Worm (Caenorhabditis elegans) whole organism, young adult: ENCODE results near the gene cdc-48.1.

ENCODE experiments used
- B0019.2 ChIP-seq: fragments of 200-800 bp; sonication (Bioruptor generic); conservative IDR thresholded peaks from 2 replicates; pipeline ENCODE4 v1.3.6; 2022; ENCODE audit warnings: missing genetic modification reagents, missing genetic modification characterization, missing compliant biosample characterization
- F39B2.1 ChIP-seq: fragments of 200-800 bp; sonication (Bioruptor generic); IDR thresholded peaks from 2 replicates; pipeline ENCODE4 v1.3.6; 2022; ENCODE audit warnings: missing genetic modification reagents, missing genetic modification characterization, missing compliant biosample characterization
- F49E8.2 ChIP-seq: sonication (generic microtip); optimal IDR thresholded peaks from 3 replicates; lab custom pipeline; 2017; ENCODE audit warnings: missing genetic modification characterization, mild to moderate bottlenecking, missing compliant biosample characterization, antibody characterized with exemption, moderate library complexity; ENCODE audit not compliant: insufficient read depth
- K12H6.12 ChIP-seq: fragments of 200-800 bp; sonication (Bioruptor generic); optimal IDR thresholded peaks from 2 replicates; lab custom pipeline; 2018; ENCODE audit warnings: mild to moderate bottlenecking, missing genetic modification characterization, missing compliant biosample characterization
- T07F8.4 ChIP-seq: sonication (generic microtip); optimal IDR thresholded peaks from 2 replicates; lab custom pipeline; 2016; ENCODE audit warnings: mild to moderate bottlenecking, missing genetic modification characterization, moderate library complexity, missing compliant biosample characterization
- aptf-2 ChIP-seq: fragments of 200-800 bp; sonication (Bioruptor generic); conservative IDR thresholded peaks from 2 replicates; pipeline ENCODE4 v1.3.6; 2022; ENCODE audit warnings: missing genetic modification reagents, missing genetic modification characterization, missing compliant biosample characterization
- aptf-3 ChIP-seq: fragments of 200-800 bp; sonication (Bioruptor generic); IDR thresholded peaks from 2 replicates; pipeline ENCODE4 v1.3.6; 2022; ENCODE audit warnings: missing genetic modification characterization, missing compliant biosample characterization
- attf-3 ChIP-seq: fragments of 200-800 bp; sonication (Bioruptor generic); conservative IDR thresholded peaks from 2 replicates; pipeline ENCODE4 v1.3.6; 2022; ENCODE audit warnings: missing genetic modification reagents, missing genetic modification characterization, missing compliant biosample characterization
- bed-1 ChIP-seq: fragments of 200-800 bp; sonication (Bioruptor generic); IDR thresholded peaks from 2 replicates; pipeline ENCODE4 v1.3.6; 2022; ENCODE audit warnings: missing genetic modification reagents, missing genetic modification characterization, missing compliant biosample characterization
- ccch-3 ChIP-seq: fragments of 200-800 bp; sonication (Bioruptor generic); optimal IDR thresholded peaks from 2 replicates; lab custom pipeline; 2018; ENCODE audit warnings: mild to moderate bottlenecking, missing genetic modification characterization, missing compliant biosample characterization
- ceh-79 ChIP-seq: sonication (generic microtip); optimal IDR thresholded peaks from 2 replicates; lab custom pipeline; 2017; ENCODE audit warnings: mild to moderate bottlenecking, missing genetic modification characterization, missing compliant biosample characterization
- dox-1 ChIP-seq: fragments of 200-800 bp; sonication (Bioruptor generic); IDR thresholded peaks from 2 replicates; pipeline ENCODE4 v1.3.6; 2022; ENCODE audit warnings: missing genetic modification reagents, missing genetic modification characterization, missing compliant biosample characterization
- efl-1 ChIP-seq: fragments of 150-350 bp; optimal IDR thresholded peaks from 2 replicates; lab custom pipeline; 2014; ENCODE audit warnings: missing biosample characterization, missing genetic modification reagents, missing genetic modification characterization
- ekl-4 ChIP-seq: fragments of 200-800 bp; sonication (Bioruptor generic); IDR thresholded peaks from 2 replicates; pipeline ENCODE4 v1.3.6; 2022; ENCODE audit warnings: missing genetic modification reagents, missing genetic modification characterization, missing compliant biosample characterization
- fkh-3 ChIP-seq: sonication (generic microtip); optimal IDR thresholded peaks from 2 replicates; lab custom pipeline; 2016; ENCODE audit warnings: mild to moderate bottlenecking, missing genetic modification characterization, missing compliant biosample characterization
- hlh-12 ChIP-seq: sonication (generic microtip); optimal IDR thresholded peaks from 2 replicates; lab custom pipeline; 2016; ENCODE audit warnings: missing genetic modification characterization, missing compliant biosample characterization
- hmg-20 ChIP-seq: fragments of 200-800 bp; sonication (Bioruptor generic); IDR thresholded peaks from 2 replicates; pipeline ENCODE4 v1.3.6; 2022; ENCODE audit warnings: missing genetic modification reagents, missing genetic modification characterization, missing compliant biosample characterization
- hrde-1 ChIP-seq: sonication (generic microtip); optimal IDR thresholded peaks from 2 replicates; lab custom pipeline; 2016; ENCODE audit warnings: missing genetic modification characterization, mild to moderate bottlenecking, missing compliant biosample characterization, moderate library complexity, missing genotype, missing genetic modification reagents, borderline replicate concordance
- let-607 ChIP-seq, 2 experiments: fragments of 200-800 bp in 1 of 2; sonication (Bioruptor generic) in 1 of 2; sonication (generic microtip) in 1 of 2; optimal IDR thresholded peaks; 2 replicates each; lab custom pipeline; 2016 to 2018; ENCODE audit warnings: mild to moderate bottlenecking in 2 of 2, missing compliant biosample characterization in 2 of 2, missing genetic modification characterization in 2 of 2, moderate library complexity in 2 of 2, missing genotype in 1 of 2
- lin-35 ChIP-seq, 3 experiments: fragments of 150-350 bp in 2 of 3; sonication (generic microtip) in 1 of 3; optimal IDR thresholded peaks; 2 replicates each; lab custom pipeline; 2014 to 2018; ENCODE audit warnings: missing biosample characterization in 3 of 3, missing genetic modification characterization in 3 of 3, missing genetic modification reagents in 3 of 3
- lin-54 ChIP-seq: fragments of 200-800 bp; sonication (Bioruptor generic); optimal IDR thresholded peaks from 2 replicates; lab custom pipeline; 2018; ENCODE audit warnings: mild to moderate bottlenecking, missing genetic modification characterization, missing compliant biosample characterization
- madf-6 ChIP-seq: fragments of 200-800 bp; sonication (Bioruptor generic); IDR thresholded peaks from 2 replicates; pipeline ENCODE4 v1.3.6; 2022; ENCODE audit warnings: missing genetic modification reagents, missing genetic modification characterization, missing compliant biosample characterization
- mxl-1 ChIP-seq: sonication (generic microtip); optimal IDR thresholded peaks from 2 replicates; lab custom pipeline; 2016; ENCODE audit warnings: missing genetic modification characterization, missing compliant biosample characterization
- nfyb-1 ChIP-seq: fragments of 200-800 bp; sonication (Bioruptor generic); IDR thresholded peaks from 2 replicates; pipeline ENCODE4 v1.3.6; 2022; ENCODE audit warnings: missing genetic modification reagents, missing genetic modification characterization, missing compliant biosample characterization
- nhr-80 ChIP-seq: sonication (generic microtip); optimal IDR thresholded peaks from 2 replicates; lab custom pipeline; 2016; ENCODE audit warnings: missing genetic modification characterization, missing compliant biosample characterization
- pbrm-1 ChIP-seq: fragments of 200-800 bp; sonication (Bioruptor generic); IDR thresholded peaks from 2 replicates; pipeline ENCODE4 v1.3.6; 2022; ENCODE audit warnings: missing genetic modification reagents, missing genetic modification characterization, missing compliant biosample characterization
- rec-8 ChIP-seq, 2 experiments: sonication (generic microtip); optimal IDR thresholded peaks; 2 replicates each; lab custom pipeline; 2016; ENCODE audit warnings: mild to moderate bottlenecking in 2 of 2, missing genetic modification characterization in 2 of 2, missing genetic modification reagents in 2 of 2, missing genotype in 2 of 2, missing biosample characterization in 1 of 2, missing compliant biosample characterization in 1 of 2, moderate library complexity in 1 of 2
- snpc-1.1 ChIP-seq: sonication (generic microtip); optimal IDR thresholded peaks from 2 replicates; lab custom pipeline; 2017; ENCODE audit warnings: missing genetic modification characterization, mild to moderate bottlenecking, missing compliant biosample characterization, antibody characterized with exemption, moderate library complexity, missing genotype, missing genetic modification reagents; ENCODE audit not compliant: insufficient read depth
- snpc-3.4 ChIP-seq: sonication (generic microtip); optimal IDR thresholded peaks from 2 replicates; lab custom pipeline; 2017; ENCODE audit warnings: missing genetic modification characterization, mild to moderate bottlenecking, missing compliant biosample characterization, antibody characterized with exemption, moderate library complexity, missing genotype, missing genetic modification reagents
- snpc-4 ChIP-seq, 5 experiments: fragments of 150-350 bp in 1 of 5; sonication (generic microtip) in 4 of 5; optimal IDR thresholded peaks; 2 replicates each; lab custom pipeline; 2014 to 2018; ENCODE audit warnings: missing genetic modification characterization in 5 of 5, missing biosample characterization in 3 of 5, antibody characterized with exemption in 2 of 5, mild to moderate bottlenecking in 2 of 5, missing compliant biosample characterization in 2 of 5, missing genotype in 2 of 5, moderate library complexity in 2 of 5, missing genetic modification reagents in 1 of 5
- sptf-2 ChIP-seq: fragments of 200-800 bp; sonication (Bioruptor generic); optimal IDR thresholded peaks from 2 replicates; lab custom pipeline; 2018; ENCODE audit warnings: mild to moderate bottlenecking, missing genetic modification characterization, missing compliant biosample characterization
- tbx-9 ChIP-seq: sonication (generic microtip); optimal IDR thresholded peaks from 2 replicates; lab custom pipeline; 2016; ENCODE audit warnings: borderline replicate concordance, missing genetic modification characterization, inconsistent platforms, missing compliant biosample characterization
- tlf-1 ChIP-seq: fragments of 200-800 bp; sonication (Bioruptor generic); optimal IDR thresholded peaks from 2 replicates; lab custom pipeline; 2018; ENCODE audit warnings: mild to moderate bottlenecking, missing genetic modification characterization, missing compliant biosample characterization
- ztf-25 ChIP-seq: fragments of 200-800 bp; sonication (Bioruptor generic); IDR thresholded peaks from 2 replicates; pipeline ENCODE4 v1.3.6; 2022; ENCODE audit warnings: missing genetic modification reagents, missing genetic modification characterization, missing compliant biosample characterization

Gene cdc-48.1

ce11 chrII:10598039-10598438 lies 34.8 kb upstream of the cdc-48.1 start, which contains the start of gene C14A4.8 (continued):
- no peak for TF ChIP-seq F39B2.1
- TF ChIP-seq aptf-2 (GFP tag; lab: Robert Waterston, UW): no peak

- TF ChIP-seq snpc-4 (GFP tag; optimal IDR thresholded peaks at IDR 0.05; lab: Kevin White, UChicago): no peak
- TF ChIP-seq snpc-4 (tag; optimal IDR thresholded peaks at IDR 0.05; lab: Kevin White, UChicago): no peak
- TF ChIP-seq tlf-1 (GFP tag; lab: Kevin White, UChicago): no peak
- TF ChIP-seq lin-35 (GFP tag; optimal IDR thresholded peaks at IDR 0.05; lab: Kevin White, UChicago): no peak
- no peak for TF ChIP-seq hrde-1 (tag; lab: Kevin White, UChicago)
- no peak for TF ChIP-seq ceh-79 (tag; lab: Kevin White, UChicago)
- TF ChIP-seq ccch-3 (GFP tag; lab: Kevin White, UChicago): no peak
- peak; percentile 23 for TF ChIP-seq nhr-80 (tag; lab: Kevin White, UChicago)
- TF ChIP-seq, all 124 proteins: peak for 1
Measured at ce11 chrII:10596462-10596861, 33.3 kb upstream of the cdc-48.1 start, which contains the start of gene C14A4.7. Gene C14A4.7, minus strand, starts transcription at chrII:10596562.

ce11 chrII:10594758-10595157 lies 31.6 kb upstream of the cdc-48.1 start, which contains the start of gene C14A4.6:
Gene C14A4.6, minus strand, starts transcription at chrII:10594776.
- TF ChIP-seq dox-1 (GFP tag; lab: Robert Waterston, UW) (0 out of 2 replicates have a peak, but pooled peaks have one; percentile 28), let-607 (tag; optimal IDR thresholded peaks at IDR 0.05; lab: Kevin White, UChicago) (no peak), nhr-80 (tag; lab: Kevin White, UChicago) (peak; percentile 72), attf-3 (GFP tag; lab: Robert Waterston, UW) (no peak), fkh-3 (tag; lab: Kevin White, UChicago) (no peak), ztf-25 (no peak), hlh-12 (no peak), snpc-1.1 (no peak), mxl-1 (tag; lab: Kevin White, UChicago) (no peak)

ce11 chrII:10594312-10594711 lies 31.1 kb upstream of the cdc-48.1 start:
- TF ChIP-seq hmg-20 (no peak), B0019.2 (GFP tag; lab: Robert Waterston, UW) (no peak), tlf-1 (GFP tag; lab: Kevin White, UChicago) (no peak), hlh-12 (no peak)
- TF ChIP-seq, all 124 proteins: peak for 0

ce11 chrII:10592452-10592851 lies 29.2 kb upstream of the cdc-48.1 start, which contains the start of gene crn-5:
Gene crn-5, plus strand, starts transcription at chrII:10592752.
- no peak for TF ChIP-seq nfyb-1 (GFP tag; lab: Robert Waterston, UW)
- no peak for TF ChIP-seq aptf-3
- TF ChIP-seq lin-54 (GFP tag; lab: Kevin White, UChicago): no peak
- TF ChIP-seq bed-1 (GFP tag; lab: Robert Waterston, UW): no peak
- no peak for TF ChIP-seq rec-8 (tag; optimal IDR thresholded peaks at IDR 0.05; lab: Kevin White, UChicago)
- no peak for TF ChIP-seq tbx-9
- TF ChIP-seq K12H6.12 (tag; lab: Kevin White, UChicago): no peak

ce11 chrII:10587742-10588141 lies 24.5 kb upstream of the cdc-48.1 start, which contains the start of gene crn-3:
Gene crn-3, plus strand, starts transcription at chrII:10588042.
- TF ChIP-seq snpc-3.4 (tag; lab: Kevin White, UChicago): no peak
- TF ChIP-seq ekl-4 (GFP tag; lab: Robert Waterston, UW): 0 out of 2 replicates have a peak, but pooled peaks have one; percentile 18
- TF ChIP-seq madf-6 (GFP tag; lab: Robert Waterston, UW): 0 out of 2 replicates have a peak, but pooled peaks have one; percentile 37
- 0 out of 2 replicates have a peak, but pooled peaks have one; percentile 22 for TF ChIP-seq pbrm-1 (GFP tag; lab: Robert Waterston, UW)
- no peak for TF ChIP-seq efl-1
- TF ChIP-seq F49E8.2 (tag; lab: Kevin White, UChicago): no peak
- no peak for TF ChIP-seq lin-35 (GFP tag; optimal IDR thresholded peaks at IDR 0.05; lab: Kevin White, UChicago)
- no peak for TF ChIP-seq sptf-2 (GFP tag; lab: Kevin White, UChicago)
- no peak for TF ChIP-seq T07F8.4 (tag; lab: Kevin White, UChicago)
